Worm (Caenorhabditis elegans): ENCODE measurements around the gene ges-1.
A peak's percentile ranks its signal among the peaks of the same experiment; 100 is the strongest.

ges-1 gene

ce11 chrV:1456614-1457013, 24.7 kb upstream of the ges-1 start (continued):
- TF ChIP-seq fkh-10 (GFP tag; optimal IDR thresholded peaks at IDR 0.05) (no peak), sdz-12 (GFP tag; optimal IDR thresholded peaks at IDR 0.05) (no peak), dmd-6 (GFP tag; IDR thresholded peaks at IDR 0.05) (peak; percentile 96), dve-1 (tag; optimal IDR thresholded peaks at IDR 0.05; ENCODE audit: insufficient read depth) (peak; percentile 95), lin-15B (tag; optimal IDR thresholded peaks at IDR 0.05) (no peak), zip-2 (tag; optimal IDR thresholded peaks at IDR 0.05) (no peak), ceh-44 (GFP tag; IDR thresholded peaks at IDR 0.05) (no peak), tra-1 (GFP tag; IDR thresholded peaks at IDR 0.05) (peak; percentile 34; the same call in 1 of the 2 replicates), ceh-32 (tag; optimal IDR thresholded peaks at IDR 0.05; ENCODE audit: poor library complexity) (no peak), daf-8 (GFP tag; IDR thresholded peaks at IDR 0.05) (no peak), daf-12 (tag; optimal IDR thresholded peaks at IDR 0.05) (no peak), nhr-76 (tag; optimal IDR thresholded peaks at IDR 0.05) (no peak), D1046.2 (GFP tag; IDR thresholded peaks at IDR 0.05) (no peak), set-16 (GFP tag; IDR thresholded peaks at IDR 0.05) (no peak), dpl-1 (GFP tag; optimal IDR thresholded peaks at IDR 0.05) (no peak), ZK546.5 (tag; optimal IDR thresholded peaks at IDR 0.05) (no peak), daf-19 (GFP tag; conservative IDR thresholded peaks at IDR 0.05) (no peak), pha-4 (GFP tag; IDR thresholded peaks at IDR 0.05) (peak; percentile 34; the same call in 1 of the 2 replicates), pha-4 (tag; optimal IDR thresholded peaks at IDR 0.05) (no peak), nhr-237 (tag; optimal IDR thresholded peaks at IDR 0.05) (no peak), arid-1 (GFP tag; conservative IDR thresholded peaks at IDR 0.05) (no peak), fos-1 (tag; optimal IDR thresholded peaks at IDR 0.05) (no peak), ama-1 (optimal IDR thresholded peaks at IDR 0.05) (no peak), hmg-1.1 (GFP tag; IDR thresholded peaks at IDR 0.05) (no peak), saeg-2 (GFP tag; IDR thresholded peaks at IDR 0.05) (no peak), aly-2 (tag; optimal IDR thresholded peaks at IDR 0.05) (no peak), lim-7 (GFP tag; IDR thresholded peaks at IDR 0.05) (no peak), dmd-8 (GFP tag; IDR thresholded peaks at IDR 0.05) (no peak), ztf-11 (tag; optimal IDR thresholded peaks at IDR 0.05) (no peak), madf-9 (GFP tag; conservative IDR thresholded peaks at IDR 0.05) (no peak), F37D6.2 (tag; optimal IDR thresholded peaks at IDR 0.05) (no peak), snpc-1.2 (GFP tag; IDR thresholded peaks at IDR 0.05) (no peak), egl-43 (GFP tag; IDR thresholded peaks at IDR 0.05) (no peak), attf-4 (tag; optimal IDR thresholded peaks at IDR 0.05) (no peak), pqm-1 (tag; optimal IDR thresholded peaks at IDR 0.05) (no peak), lin-1 (GFP tag; IDR thresholded peaks at IDR 0.05) (no peak), lin-39 (tag; optimal IDR thresholded peaks at IDR 0.05) (no peak), ces-1 (GFP tag; optimal IDR thresholded peaks at IDR 0.05) (no peak), mep-1 (tag; optimal IDR thresholded peaks at IDR 0.05) (no peak), nhr-102 (tag; optimal IDR thresholded peaks at IDR 0.05) (peak; percentile 65), vab-7 (GFP tag; IDR thresholded peaks at IDR 0.05) (no peak), gei-8 (GFP tag; optimal IDR thresholded peaks at IDR 0.05) (no peak), Y5F2A.4 (GFP tag; optimal IDR thresholded peaks at IDR 0.05) (no peak), daf-16 (GFP tag; optimal IDR thresholded peaks at IDR 0.05) (no peak), daf-16 (tag; optimal IDR thresholded peaks at IDR 0.05) (peak; percentile 82), lsy-2 (tag; optimal IDR thresholded peaks at IDR 0.05) (peak in 1 of 2 experiments; percentile 22), F44E2.7 (GFP tag; IDR thresholded peaks at IDR 0.05) (no peak), mxl-2 (GFP tag; conservative IDR thresholded peaks at IDR 0.05) (peak; percentile 92), tag-97 (GFP tag; IDR thresholded peaks at IDR 0.05) (no peak), hlh-11 (tag; optimal IDR thresholded peaks at IDR 0.05) (peak; percentile 77), nhr-77 (tag; optimal IDR thresholded peaks at IDR 0.05) (peak; percentile 89), lin-13 (GFP tag; optimal IDR thresholded peaks at IDR 0.05) (no peak), nhr-11 (tag; optimal IDR thresholded peaks at IDR 0.05) (no peak), ceh-82 (tag; optimal IDR thresholded peaks at IDR 0.05) (no peak)
